Fruit fly (Drosophila melanogaster) whole organism, prepupa: ENCODE measurements around the gene Gr28a.

ENCODE experiments used
- CG31627 ChIP-seq: fragments of 200-800 bp; sonication (Bioruptor generic); optimal IDR thresholded peaks from 3 replicates; lab custom pipeline; 2016; ENCODE audit warnings: missing biosample characterization, missing genetic modification characterization
- CG34406 ChIP-seq: fragments of 200-800 bp; sonication (Bioruptor generic); optimal IDR thresholded peaks from 3 replicates; lab custom pipeline; 2016; ENCODE audit warnings: missing biosample characterization, missing genetic modification characterization
- CG3919 ChIP-seq: fragments of 200-800 bp; sonication (Bioruptor generic); optimal IDR thresholded peaks from 3 replicates; lab custom pipeline; 2016; ENCODE audit warnings: missing biosample characterization, missing genetic modification characterization
- CG8632 ChIP-seq: fragments of 200-800 bp; sonication (Bioruptor generic); optimal IDR thresholded peaks from 3 replicates; lab custom pipeline; 2016; ENCODE audit warnings: missing biosample characterization, missing genetic modification characterization
- Ets96B ChIP-seq: fragments of 200-800 bp; optimal IDR thresholded peaks from 2 replicates; lab custom pipeline; 2019; ENCODE audit warnings: missing biosample characterization, mild to moderate bottlenecking, missing genetic modification characterization, moderate library complexity
- Gug ChIP-seq: fragments of 200-800 bp; sonication (Bioruptor generic); IDR thresholded peaks from 2 replicates; pipeline ENCODE4 v1.3.6; 2022; ENCODE audit warnings: missing biosample characterization, missing genetic modification characterization
- Met ChIP-seq: fragments of 200-800 bp; sonication (Bioruptor generic); optimal IDR thresholded peaks from 3 replicates; lab custom pipeline; 2016; ENCODE audit warnings: missing biosample characterization, missing genetic modification characterization
- OdsH ChIP-seq: fragments of 200-800 bp; sonication (Bioruptor generic); optimal IDR thresholded peaks from 3 replicates; lab custom pipeline; 2016; ENCODE audit warnings: missing biosample characterization, missing genetic modification characterization
- Sox14 ChIP-seq: fragments of 200-800 bp; sonication (Bioruptor generic); optimal IDR thresholded peaks from 3 replicates; lab custom pipeline; 2016; ENCODE audit warnings: missing biosample characterization, missing genetic modification characterization
- acj6 ChIP-seq: fragments of 200-800 bp; sonication (Bioruptor generic); optimal IDR thresholded peaks from 3 replicates; lab custom pipeline; 2016; ENCODE audit warnings: missing biosample characterization, missing genetic modification characterization
- cyc ChIP-seq: fragments of 200-800 bp; sonication (Bioruptor generic); optimal IDR thresholded peaks from 3 replicates; lab custom pipeline; 2016; ENCODE audit warnings: missing biosample characterization, missing genetic modification characterization
- lz ChIP-seq: fragments of 200-800 bp; sonication (Bioruptor generic); optimal IDR thresholded peaks from 3 replicates; lab custom pipeline; 2016; ENCODE audit warnings: missing biosample characterization, missing genetic modification characterization
- topi ChIP-seq: fragments of 200-800 bp; sonication (Bioruptor generic); optimal IDR thresholded peaks from 3 replicates; lab custom pipeline; 2016; ENCODE audit warnings: missing biosample characterization, missing genetic modification characterization

dm6 chr2L:7434737-7435356 is 19.2 kb downstream of the Gr28a start:
- TF ChIP-seq lz (GFP tag; lab: Kevin White, UChicago) (no peak), Gug (GFP tag; lab: Robert Waterston, UW) (peak; percentile 24; the same call in 1 of the 2 replicates), CG8632 (no peak), acj6 (GFP tag; lab: Kevin White, UChicago) (no peak), cyc (GFP tag; lab: Kevin White, UChicago) (peak; percentile 20), CG3919 (GFP tag; lab: Kevin White, UChicago) (no peak), topi (GFP tag; lab: Kevin White, UChicago) (peak; percentile 18), CG31627 (GFP tag; lab: Kevin White, UChicago) (no peak), Sox14 (GFP tag; lab: Kevin White, UChicago) (peak; percentile 44), Met (GFP tag; lab: Kevin White, UChicago) (peak; percentile 30), OdsH (GFP tag; lab: Kevin White, UChicago) (peak; percentile 35), CG34406 (GFP tag; lab: Kevin White, UChicago) (peak; percentile 36), Ets96B (tag; lab: Kevin White, UChicago) (peak; percentile 35)
